Fruit fly (Drosophila melanogaster): ENCODE data around the gene mRpS25.

Gene mRpS25

dm6 chrX:14609222-14609621 is 26.4 kb upstream of the mRpS25 start:
- TF ChIP-seq CG12768 (GFP tag; optimal IDR thresholded peaks at IDR 0.05) (no peak), CG7101 (tag; optimal IDR thresholded peaks at IDR 0.05) (no peak), Mnt (GFP tag; optimal IDR thresholded peaks at IDR 0.05) (no peak), Clk (GFP tag; optimal IDR thresholded peaks at IDR 0.05) (no peak), CG7045 (GFP tag; optimal IDR thresholded peaks at IDR 0.05) (no peak), CG33017 (tag; optimal IDR thresholded peaks at IDR 0.05) (no peak), CG11617 (GFP tag; optimal IDR thresholded peaks at IDR 0.05) (no peak), pad (GFP tag; optimal IDR thresholded peaks at IDR 0.05) (no peak), Hr96 (GFP tag; optimal IDR thresholded peaks at IDR 0.05) (no peak), CG14711 (tag; optimal IDR thresholded peaks at IDR 0.05) (no peak), toe (GFP tag; optimal IDR thresholded peaks at IDR 0.05) (no peak), CG5204 (GFP tag; optimal IDR thresholded peaks at IDR 0.05) (no peak), bab1 (GFP tag; optimal IDR thresholded peaks at IDR 0.05) (no peak), ovo (GFP tag; optimal IDR thresholded peaks at IDR 0.05) (no peak), tj (GFP tag; optimal IDR thresholded peaks at IDR 0.05) (no peak), cic (GFP tag; optimal IDR thresholded peaks at IDR 0.05) (no peak), Crg-1 (GFP tag; optimal IDR thresholded peaks at IDR 0.05) (no peak), kay (GFP tag; ENCODE audit: borderline replicate concordance) (no peak)

dm6 chrX:14606873-14607272 is 24.1 kb upstream of the mRpS25 start:
- TF ChIP-seq ovo (GFP tag; optimal IDR thresholded peaks at IDR 0.05): no peak
- TF ChIP-seq bab1 (GFP tag; optimal IDR thresholded peaks at IDR 0.05): peak; percentile 56

- no peak for TF ChIP-seq CG11617 (GFP tag; optimal IDR thresholded peaks at IDR 0.05)
- TF ChIP-seq Mnt (GFP tag; optimal IDR thresholded peaks at IDR 0.05): no peak
- TF ChIP-seq Clk (GFP tag; optimal IDR thresholded peaks at IDR 0.05): no peak
- no peak for TF ChIP-seq kay (GFP tag; ENCODE audit: borderline replicate concordance)
- no peak for TF ChIP-seq CG14711 (tag; optimal IDR thresholded peaks at IDR 0.05)
- TF ChIP-seq Crg-1 (GFP tag; optimal IDR thresholded peaks at IDR 0.05): no peak
- no peak for TF ChIP-seq tj (GFP tag; optimal IDR thresholded peaks at IDR 0.05)
- TF ChIP-seq CG33017 (tag; optimal IDR thresholded peaks at IDR 0.05): no peak
- no peak for TF ChIP-seq CG7101 (tag; optimal IDR thresholded peaks at IDR 0.05)
- no peak for TF ChIP-seq CG5204 (GFP tag; optimal IDR thresholded peaks at IDR 0.05)
- TF ChIP-seq toe (GFP tag; optimal IDR thresholded peaks at IDR 0.05): no peak
- no peak for TF ChIP-seq ovo (GFP tag; optimal IDR thresholded peaks at IDR 0.05)
- TF ChIP-seq cic (GFP tag; optimal IDR thresholded peaks at IDR 0.05): no peak
- no peak for TF ChIP-seq CG7045 (GFP tag; optimal IDR thresholded peaks at IDR 0.05)
- TF ChIP-seq cnc (optimal IDR thresholded peaks at IDR 0.05): no peak
- no peak for TF ChIP-seq pad (GFP tag; optimal IDR thresholded peaks at IDR 0.05)
- TF ChIP-seq CG1620 (GFP tag; optimal IDR thresholded peaks at IDR 0.05): no peak
Observed at dm6 chrX:14603600-14604182, 20.9 kb upstream of the mRpS25 start.

dm6 chrX:14602421-14602846 is 19.7 kb upstream of the mRpS25 start, which contains the start of gene sbm:
Gene sbm (minus strand): TSS chrX:14602580.
- TF ChIP-seq bab1 (GFP tag; optimal IDR thresholded peaks at IDR 0.05) (peak; percentile 9), tj (GFP tag; optimal IDR thresholded peaks at IDR 0.05) (no peak), cnc (optimal IDR thresholded peaks at IDR 0.05) (no peak), CG7045 (GFP tag; optimal IDR thresholded peaks at IDR 0.05) (no peak), CG1620 (GFP tag; optimal IDR thresholded peaks at IDR 0.05) (peak; percentile 36), kay (GFP tag; ENCODE audit: borderline replicate concordance) (peak; percentile 16), Hr96 (GFP tag; optimal IDR thresholded peaks at IDR 0.05) (peak; percentile 50)

- TF ChIP-seq pad (GFP tag; optimal IDR thresholded peaks at IDR 0.05): no peak
- TF ChIP-seq Crg-1 (GFP tag; optimal IDR thresholded peaks at IDR 0.05): no peak
- TF ChIP-seq CG14711 (tag; optimal IDR thresholded peaks at IDR 0.05): no peak
- no peak for TF ChIP-seq cic (GFP tag; optimal IDR thresholded peaks at IDR 0.05)
Observed at dm6 chrX:14601922-14602321, 19.1 kb upstream of the mRpS25 start.

dm6 chrX:14599431-14599830 is 16.6 kb upstream of the mRpS25 start:
- TF ChIP-seq CG14711 (tag; optimal IDR thresholded peaks at IDR 0.05) (no peak), CG7045 (GFP tag; optimal IDR thresholded peaks at IDR 0.05) (no peak), CG7101 (tag; optimal IDR thresholded peaks at IDR 0.05) (no peak), ovo (GFP tag; optimal IDR thresholded peaks at IDR 0.05) (no peak), CG11617 (GFP tag; optimal IDR thresholded peaks at IDR 0.05) (no peak), CG1620 (GFP tag; optimal IDR thresholded peaks at IDR 0.05) (no peak), cic (GFP tag; optimal IDR thresholded peaks at IDR 0.05) (no peak)

dm6 chrX:14598706-14599105 is 15.9 kb upstream of the mRpS25 start:
- TF ChIP-seq pad (GFP tag; optimal IDR thresholded peaks at IDR 0.05) (no peak), tj (GFP tag; optimal IDR thresholded peaks at IDR 0.05) (no peak), cic (GFP tag; optimal IDR thresholded peaks at IDR 0.05) (no peak), CG33017 (tag; optimal IDR thresholded peaks at IDR 0.05) (no peak)

- no peak for TF ChIP-seq ovo (GFP tag; optimal IDR thresholded peaks at IDR 0.05)
- TF ChIP-seq kay (GFP tag; ENCODE audit: borderline replicate concordance): peak; percentile 29
Observed at dm6 chrX:14593091-14593490, 10.3 kb upstream of the mRpS25 start.
